Worm (Caenorhabditis elegans) whole organism, L1 larva: ENCODE results near the gene irld-57.
"Not testable (repeated sequence)": the region's sequence is repeated elsewhere in the genome, so short reads cannot be mapped to it uniquely, and the experiment has no call there.

ENCODE experiments used
- ama-1 ChIP-seq: fragments of 150-350 bp; optimal IDR thresholded peaks from 2 replicates; lab custom pipeline; 2014
- elt-2 ChIP-seq: sonication (generic microtip); optimal IDR thresholded peaks from 2 replicates; lab custom pipeline; 2016; ENCODE audit warnings: missing genetic modification characterization, mild to moderate bottlenecking, inconsistent platforms, missing compliant biosample characterization, missing genetic modification reagents
- fos-1 ChIP-seq: fragments of 150-350 bp; optimal IDR thresholded peaks from 2 replicates; lab custom pipeline; 2014; ENCODE audit warnings: missing biosample characterization, missing genetic modification characterization
- jun-1 ChIP-seq: fragments of 150-350 bp; optimal IDR thresholded peaks from 2 replicates; lab custom pipeline; 2014; ENCODE audit warnings: missing biosample characterization, missing genetic modification reagents, missing genetic modification characterization
- nhr-77 ChIP-seq: fragments of 150-350 bp; optimal IDR thresholded peaks from 2 replicates; lab custom pipeline; 2014; ENCODE audit warnings: missing biosample characterization, missing genetic modification characterization
- zag-1 ChIP-seq: fragments of 150-350 bp; optimal IDR thresholded peaks from 2 replicates; lab custom pipeline; 2014; ENCODE audit warnings: missing biosample characterization, missing genetic modification characterization

- TF ChIP-seq ama-1 (lab: Kevin White, UChicago); nhr-77 (tag; lab: Kevin White, UChicago); fos-1 (tag; lab: Kevin White, UChicago); jun-1 (tag; lab: Kevin White, UChicago); zag-1 (tag; lab: Kevin White, UChicago); elt-2: not testable (repeated sequence)
These were observed 26.4 kb upstream of the irld-57 start, which contains the start of gene str-5 for ce11 chrV:15752941-15753340.
